Fruit fly (Drosophila melanogaster): ENCODE data around the gene CG34116.
A peak's percentile ranks its signal among the peaks of the same experiment; 100 is the strongest.

CG34116 gene

dm6 chr3L:19794203-19794802, 11.5 kb downstream of the CG34116 start:
- TF ChIP-seq CG8301 (tag; optimal IDR thresholded peaks at IDR 0.05), result peak; percentile 89
- peak; percentile 50 for TF ChIP-seq gl (tag; optimal IDR thresholded peaks at IDR 0.05)
- no peak for TF ChIP-seq EcR (GFP tag; optimal IDR thresholded peaks at IDR 0.05)
- TF ChIP-seq CG12605 (GFP tag; IDR thresholded peaks at IDR 0.05), result peak; percentile 43; the same call in 1 of the 2 replicates
- TF ChIP-seq rn (GFP tag; IDR thresholded peaks at IDR 0.05), result peak; percentile 10; the same call in 1 of the 2 replicates
- TF ChIP-seq Ets98B (GFP tag; IDR thresholded peaks at IDR 0.05), result peak; percentile 78
- peak; percentile 84 for TF ChIP-seq D1 (tag; optimal IDR thresholded peaks at IDR 0.05)
- peak; percentile 85 for TF ChIP-seq CG15710 (tag; optimal IDR thresholded peaks at IDR 0.05)
- TF ChIP-seq CG17806 (tag; optimal IDR thresholded peaks at IDR 0.05), result peak; percentile 82
- TF ChIP-seq Pif1B (GFP tag; optimal IDR thresholded peaks at IDR 0.05), result peak; percentile 97
- TF ChIP-seq CG4496 (GFP tag; IDR thresholded peaks at IDR 0.05), result peak; percentile 84
- peak; percentile 85 for TF ChIP-seq CG9948 (tag; optimal IDR thresholded peaks at IDR 0.05)
- TF ChIP-seq Snoo (tag; optimal IDR thresholded peaks at IDR 0.05), result peak; percentile 86
- no peak for TF ChIP-seq CG14655 (GFP tag; optimal IDR thresholded peaks at IDR 0.05)
- peak; percentile 90 for TF ChIP-seq CG8159 (tag; optimal IDR thresholded peaks at IDR 0.05)
- peak; percentile 82 for TF ChIP-seq fd96Ca (GFP tag; IDR thresholded peaks at IDR 0.05)
- TF ChIP-seq Pif1A (GFP tag; optimal IDR thresholded peaks at IDR 0.05), result peak; percentile 98
- peak; percentile 80 for TF ChIP-seq CG32121 (GFP tag; IDR thresholded peaks at IDR 0.05)
- peak; percentile 48; the same call in 1 of the 2 replicates for TF ChIP-seq CG10348 (GFP tag; IDR thresholded peaks at IDR 0.05)
- peak; percentile 75 for TF ChIP-seq CG34367 (tag; optimal IDR thresholded peaks at IDR 0.05)
- no peak for TF ChIP-seq CG13204 (GFP tag; optimal IDR thresholded peaks at IDR 0.05)

- TF ChIP-seq CG12605 (GFP tag; IDR thresholded peaks at IDR 0.05) (no peak; the same call in 1 of the 2 replicates), CG14655 (GFP tag; optimal IDR thresholded peaks at IDR 0.05) (no peak), gl (tag; optimal IDR thresholded peaks at IDR 0.05) (no peak), CG9948 (tag; optimal IDR thresholded peaks at IDR 0.05) (no peak), CG4496 (GFP tag; IDR thresholded peaks at IDR 0.05) (no peak), Pif1A (GFP tag; optimal IDR thresholded peaks at IDR 0.05) (no peak), CG8301 (tag; optimal IDR thresholded peaks at IDR 0.05) (no peak), Pif1B (GFP tag; optimal IDR thresholded peaks at IDR 0.05) (no peak), Snoo (tag; optimal IDR thresholded peaks at IDR 0.05) (no peak)
These were observed 12.3 kb downstream of the CG34116 start, which contains the start of the genes CG42637, Gyc76C and SREBP for dm6 chr3L:19793438-19793998. CG42637 (minus strand) TSS chr3L:19793569. Gyc76C (minus strand) TSS chr3L:19793569. SREBP (plus strand) TSS chr3L:19793935.

dm6 chr3L:19792717-19793437, 13.0 kb downstream of the CG34116 start:
- TF ChIP-seq CG14655 (GFP tag; optimal IDR thresholded peaks at IDR 0.05) (peak; percentile 71), CG8301 (tag; optimal IDR thresholded peaks at IDR 0.05) (peak; percentile 58), gl (tag; optimal IDR thresholded peaks at IDR 0.05) (peak; percentile 64), EcR (GFP tag; optimal IDR thresholded peaks at IDR 0.05) (no peak), CG12605 (GFP tag; IDR thresholded peaks at IDR 0.05) (peak; percentile 85), CG34367 (tag; optimal IDR thresholded peaks at IDR 0.05) (no peak), Ets98B (GFP tag; IDR thresholded peaks at IDR 0.05) (peak; percentile 74), rn (GFP tag; IDR thresholded peaks at IDR 0.05) (peak; percentile 52; the same call in 1 of the 2 replicates), Pif1B (GFP tag; optimal IDR thresholded peaks at IDR 0.05) (no peak), CG8159 (tag; optimal IDR thresholded peaks at IDR 0.05) (peak; percentile 35), Pif1A (GFP tag; optimal IDR thresholded peaks at IDR 0.05) (no peak), CG4496 (GFP tag; IDR thresholded peaks at IDR 0.05) (peak; percentile 78), CG15710 (tag; optimal IDR thresholded peaks at IDR 0.05) (peak; percentile 27), CG9948 (tag; optimal IDR thresholded peaks at IDR 0.05) (no peak), CG13204 (GFP tag; optimal IDR thresholded peaks at IDR 0.05) (peak; percentile 82), CG10348 (GFP tag; IDR thresholded peaks at IDR 0.05) (no peak), D1 (tag; optimal IDR thresholded peaks at IDR 0.05) (no peak), CG32121 (GFP tag; IDR thresholded peaks at IDR 0.05) (peak; percentile 41; the same call in 1 of the 2 replicates), Snoo (tag; optimal IDR thresholded peaks at IDR 0.05) (no peak), CG17806 (tag; optimal IDR thresholded peaks at IDR 0.05) (no peak), fd96Ca (GFP tag; IDR thresholded peaks at IDR 0.05) (peak; percentile 81)

dm6 chr3L:19791688-19792073, 14.2 kb downstream of the CG34116 start:
- TF ChIP-seq fd96Ca (GFP tag; IDR thresholded peaks at IDR 0.05) (0 out of 3 replicates have a peak, but pooled peaks have one; percentile 5), CG15710 (tag; optimal IDR thresholded peaks at IDR 0.05) (no peak), CG13204 (GFP tag; optimal IDR thresholded peaks at IDR 0.05) (peak; percentile 94), CG8159 (tag; optimal IDR thresholded peaks at IDR 0.05) (no peak), CG4496 (GFP tag; IDR thresholded peaks at IDR 0.05) (peak; percentile 52; the same call in 1 of the 3 replicates), EcR (GFP tag; optimal IDR thresholded peaks at IDR 0.05) (peak; percentile 20)

dm6 chr3L:19790929-19791687, 14.7 kb downstream of the CG34116 start:
- no peak; the same call in 1 of the 2 replicates for TF ChIP-seq Ets98B (GFP tag; IDR thresholded peaks at IDR 0.05)
- peak; percentile 48 for TF ChIP-seq CG17806 (tag; optimal IDR thresholded peaks at IDR 0.05)
- peak; percentile 55 for TF ChIP-seq CG34367 (tag; optimal IDR thresholded peaks at IDR 0.05)
- TF ChIP-seq CG8301 (tag; optimal IDR thresholded peaks at IDR 0.05), result peak; percentile 63
- TF ChIP-seq CG8159 (tag; optimal IDR thresholded peaks at IDR 0.05), result peak; percentile 74
- TF ChIP-seq gl (tag; optimal IDR thresholded peaks at IDR 0.05), result no peak
- peak; percentile 37; the same call in 1 of the 2 replicates for TF ChIP-seq CG12605 (GFP tag; IDR thresholded peaks at IDR 0.05)
- TF ChIP-seq CG32121 (GFP tag; IDR thresholded peaks at IDR 0.05), result peak; percentile 14; the same call in 1 of the 2 replicates
- peak; percentile 27 for TF ChIP-seq Pif1A (GFP tag; optimal IDR thresholded peaks at IDR 0.05)
- TF ChIP-seq CG9948 (tag; optimal IDR thresholded peaks at IDR 0.05), result peak; percentile 54
- TF ChIP-seq EcR (GFP tag; optimal IDR thresholded peaks at IDR 0.05), result no peak
- no peak for TF ChIP-seq D1 (tag; optimal IDR thresholded peaks at IDR 0.05)
- peak; percentile 74 for TF ChIP-seq CG14655 (GFP tag; optimal IDR thresholded peaks at IDR 0.05)
- peak; percentile 58 for TF ChIP-seq Snoo (tag; optimal IDR thresholded peaks at IDR 0.05)
- TF ChIP-seq CG4496 (GFP tag; IDR thresholded peaks at IDR 0.05), result peak; percentile 38; the same call in 1 of the 3 replicates
- TF ChIP-seq fd96Ca (GFP tag; IDR thresholded peaks at IDR 0.05), result peak; percentile 47; the same call in 2 of the 3 replicates
- TF ChIP-seq CG15710 (tag; optimal IDR thresholded peaks at IDR 0.05), result peak; percentile 61
- TF ChIP-seq Pif1B (GFP tag; optimal IDR thresholded peaks at IDR 0.05), result peak; percentile 13

Data from whole organism, pupa.